Fruit fly (Drosophila melanogaster): ENCODE results near the gene Ptp61F.
A peak's percentile ranks its signal among the peaks of the same experiment; 100 is the strongest.

Ptp61F gene

dm6 chr3L:1298509-1298908 is 176.5 kb downstream of the Ptp61F start, which contains the start of gene scf (continued):
- TF ChIP-seq grau (tag; optimal IDR thresholded peaks at IDR 0.05) (peak; percentile 28), CG8359 (GFP tag; optimal IDR thresholded peaks at IDR 0.05; ENCODE audit: borderline replicate concordance) (no peak), CG10267 (tag; optimal IDR thresholded peaks at IDR 0.05) (peak; percentile 17), slbo (GFP tag; IDR thresholded peaks at IDR 0.05) (peak; percentile 40), lola (GFP tag; optimal IDR thresholded peaks at IDR 0.05) (no peak), CG10462 (GFP tag; optimal IDR thresholded peaks at IDR 0.05) (no peak), Dp (GFP tag; optimal IDR thresholded peaks at IDR 0.05) (peak; percentile 91), Deaf1 (tag; optimal IDR thresholded peaks at IDR 0.05) (peak; percentile 78), trem (tag; optimal IDR thresholded peaks at IDR 0.05) (peak; percentile 71), CG8388 (GFP tag; optimal IDR thresholded peaks at IDR 0.05) (no peak), toy (GFP tag; IDR thresholded peaks at IDR 0.05) (no peak), CG4404 (GFP tag; IDR thresholded peaks at IDR 0.05) (no peak), prd (optimal IDR thresholded peaks at IDR 0.05) (no peak), prd (GFP tag; IDR thresholded peaks at IDR 0.05) (0 out of 3 replicates have a peak, but pooled peaks have one; percentile 32), CG11247 (GFP tag; IDR thresholded peaks at IDR 0.05) (0 out of 2 replicates have a peak, but pooled peaks have one; percentile 15), CG17829 (tag; optimal IDR thresholded peaks at IDR 0.05) (peak; percentile 56), aop (GFP tag; IDR thresholded peaks at IDR 0.05) (no peak), Myb (GFP tag; optimal IDR thresholded peaks at IDR 0.05) (peak; percentile 20), CG1603 (tag; optimal IDR thresholded peaks at IDR 0.05) (peak; percentile 44), bigmax (GFP tag; optimal IDR thresholded peaks at IDR 0.05) (no peak), CG31441 (GFP tag; IDR thresholded peaks at IDR 0.05) (no peak), CG3838 (GFP tag; optimal IDR thresholded peaks at IDR 0.05) (no peak), Jarid2 (GFP tag; optimal IDR thresholded peaks at IDR 0.05) (peak; percentile 80), Dll (GFP tag; IDR thresholded peaks at IDR 0.05; ENCODE audit: partially characterized antibody) (peak; percentile 58; the same call in 3 of the 4 replicates), CG13894 (tag; optimal IDR thresholded peaks at IDR 0.05) (peak; percentile 40), CG12769 (tag; optimal IDR thresholded peaks at IDR 0.05) (no peak), Mad (GFP tag; optimal IDR thresholded peaks at IDR 0.05) (no peak), CG3995 (GFP tag; optimal IDR thresholded peaks at IDR 0.05) (peak; percentile 78), ham (GFP tag; IDR thresholded peaks at IDR 0.05) (no peak), CG13624 (GFP tag; optimal IDR thresholded peaks at IDR 0.05) (peak; percentile 11), CG10959 (GFP tag; IDR thresholded peaks at IDR 0.05) (no peak), CG8290 (GFP tag; optimal IDR thresholded peaks at IDR 0.05) (no peak), CG8290 (tag; optimal IDR thresholded peaks at IDR 0.05) (peak in 1 of 2 experiments; percentile 62), gfzf (GFP tag; optimal IDR thresholded peaks at IDR 0.05) (peak; percentile 16), gsb (GFP tag; IDR thresholded peaks at IDR 0.05) (0 out of 2 replicates have a peak, but pooled peaks have one; percentile 28), PHDP (tag; optimal IDR thresholded peaks at IDR 0.05) (no peak), chinmo (GFP tag; IDR thresholded peaks at IDR 0.05; ENCODE audit: partially characterized antibody) (peak; percentile 63; the same call in 2 of the 4 replicates), CG30403 (GFP tag; optimal IDR thresholded peaks at IDR 0.05) (no peak), CG34376 (GFP tag; optimal IDR thresholded peaks at IDR 0.05) (peak; percentile 55), CG10565 (GFP tag; optimal IDR thresholded peaks at IDR 0.05) (no peak), CG11695 (GFP tag; IDR thresholded peaks at IDR 0.05) (0 out of 3 replicates have a peak, but pooled peaks have one; percentile 36), al (GFP tag; IDR thresholded peaks at IDR 0.05) (no peak), CG3065 (GFP tag; optimal IDR thresholded peaks at IDR 0.05) (no peak), hbn (GFP tag; IDR thresholded peaks at IDR 0.05; ENCODE audit: partially characterized antibody) (no peak), her (GFP tag; optimal IDR thresholded peaks at IDR 0.05) (no peak), phol (tag; optimal IDR thresholded peaks at IDR 0.05) (peak; percentile 4), BEAF-32 (GFP tag; optimal IDR thresholded peaks at IDR 0.05) (peak; percentile 40), crol (GFP tag; IDR thresholded peaks at IDR 0.05) (0 out of 2 replicates have a peak, but pooled peaks have one; percentile 29), emc (GFP tag; optimal IDR thresholded peaks at IDR 0.05) (no peak), tap (tag; optimal IDR thresholded peaks at IDR 0.05) (no peak), CG14441 (GFP tag; IDR thresholded peaks at IDR 0.05) (no peak)

Measured in whole organism, embryonic.